Worm (Caenorhabditis elegans) whole organism, early embryonic: ENCODE measurements around the gene ZK470.1.

Experiments used
- B0310.2 ChIP-seq: sonication (generic microtip); optimal IDR thresholded peaks from 2 replicates; lab custom pipeline; 2016; ENCODE audit warnings: mild to moderate bottlenecking, missing genetic modification characterization, missing compliant biosample characterization
- F13C5.2 ChIP-seq: sonication (generic microtip); optimal IDR thresholded peaks from 2 replicates; lab custom pipeline; 2017; ENCODE audit warnings: mild to moderate bottlenecking, missing genetic modification characterization, inconsistent platforms, missing compliant biosample characterization
- aly-1 ChIP-seq: sonication (generic microtip); optimal IDR thresholded peaks from 2 replicates; lab custom pipeline; 2016; ENCODE audit warnings: missing genetic modification characterization, missing compliant biosample characterization
- ama-1 ChIP-seq: fragments of 150-350 bp; optimal IDR thresholded peaks from 2 replicates; lab custom pipeline; 2014
- ceh-13 ChIP-seq: fragments of 200-800 bp; sonication (Bioruptor generic); optimal IDR thresholded peaks from 2 replicates; lab custom pipeline; 2018; ENCODE audit warnings: mild to moderate bottlenecking, missing genetic modification characterization, missing compliant biosample characterization
- ceh-36 ChIP-seq: sonication (generic microtip); optimal IDR thresholded peaks from 2 replicates; lab custom pipeline; 2016; ENCODE audit warnings: missing genetic modification characterization, inconsistent platforms, missing compliant biosample characterization
- ets-7 ChIP-seq: sonication (generic microtip); optimal IDR thresholded peaks from 2 replicates; lab custom pipeline; 2016; ENCODE audit warnings: missing genotype, missing genetic modification characterization, missing compliant biosample characterization
- flt-1 ChIP-seq: fragments of 200-800 bp; sonication (Bioruptor generic); IDR thresholded peaks from 2 replicates; pipeline ENCODE4 v1.3.6; 2022; ENCODE audit warnings: missing genetic modification characterization, missing compliant biosample characterization
- hmbx-1 ChIP-seq: sonication (generic microtip); optimal IDR thresholded peaks from 2 replicates; lab custom pipeline; 2016; ENCODE audit warnings: mild to moderate bottlenecking, missing genetic modification characterization, missing compliant biosample characterization
- hmg-4 ChIP-seq: fragments of 200-800 bp; sonication (Bioruptor generic); optimal IDR thresholded peaks from 2 replicates; lab custom pipeline; 2018; ENCODE audit warnings: mild to moderate bottlenecking, missing genetic modification characterization, missing compliant biosample characterization
- hnd-1 ChIP-seq: sonication (generic microtip); optimal IDR thresholded peaks from 2 replicates; lab custom pipeline; 2016; ENCODE audit warnings: missing genetic modification characterization, missing compliant biosample characterization
- pes-1 ChIP-seq: fragments of 200-800 bp; sonication (Bioruptor generic); IDR thresholded peaks from 2 replicates; pipeline ENCODE4 v1.3.6; 2022; ENCODE audit warnings: missing genetic modification reagents, missing genetic modification characterization, missing compliant biosample characterization
- scrt-1 ChIP-seq: fragments of 200-800 bp; sonication (Bioruptor generic); IDR thresholded peaks from 2 replicates; pipeline ENCODE4 v1.3.6; 2022; ENCODE audit warnings: missing genetic modification characterization, missing compliant biosample characterization
- sea-1 ChIP-seq: fragments of 200-800 bp; sonication (Bioruptor generic); conservative IDR thresholded peaks from 2 replicates; pipeline ENCODE4 v1.3.6; 2022; ENCODE audit warnings: missing genetic modification characterization, missing compliant biosample characterization
- tbx-11 ChIP-seq: fragments of 200-800 bp; sonication (Bioruptor generic); IDR thresholded peaks from 2 replicates; pipeline ENCODE4 v1.3.6; 2022; ENCODE audit warnings: missing genetic modification characterization, missing compliant biosample characterization
- tbx-37 ChIP-seq: fragments of 200-800 bp; sonication (Bioruptor generic); conservative IDR thresholded peaks from 2 replicates; pipeline ENCODE4 v1.3.6; 2022; ENCODE audit warnings: missing genetic modification reagents, missing genetic modification characterization, missing compliant biosample characterization
- tra-4 ChIP-seq: sonication (generic microtip); optimal IDR thresholded peaks from 2 replicates; lab custom pipeline; 2017; ENCODE audit warnings: missing genetic modification characterization, missing compliant biosample characterization

The ZK470.1 gene

ce11 chrX:4208495-4208894 is 45.0 kb downstream of the ZK470.1 start:
- TF ChIP-seq flt-1 (GFP tag; lab: Robert Waterston, UW) (no peak), B0310.2 (tag; lab: Kevin White, UChicago) (no peak), scrt-1 (GFP tag; lab: Robert Waterston, UW) (no peak), sea-1 (GFP tag; lab: Robert Waterston, UW) (no peak), F13C5.2 (no peak), hnd-1 (tag; lab: Kevin White, UChicago) (no peak), ceh-13 (no peak), hmbx-1 (tag; lab: Kevin White, UChicago) (no peak), pes-1 (GFP tag; lab: Robert Waterston, UW) (no peak), ceh-36 (tag; lab: Kevin White, UChicago) (no peak), ama-1 (no peak), hmg-4 (GFP tag; lab: Kevin White, UChicago) (no peak), tra-4 (tag; lab: Kevin White, UChicago) (no peak)

ce11 chrX:4209131-4209530 is 45.6 kb downstream of the ZK470.1 start:
- no peak for TF ChIP-seq B0310.2 (tag; lab: Kevin White, UChicago)
- peak; percentile 61 for TF ChIP-seq ets-7
- no peak for TF ChIP-seq ceh-13
- TF ChIP-seq ceh-36 (tag; lab: Kevin White, UChicago), result no peak
- peak; percentile 63 for TF ChIP-seq tbx-37 (GFP tag; lab: Robert Waterston, UW)
- peak; percentile 97 for TF ChIP-seq F13C5.2
- TF ChIP-seq pes-1 (GFP tag; lab: Robert Waterston, UW), result peak; percentile 81
- TF ChIP-seq tbx-11, result peak; percentile 59; the same call in 1 of the 2 replicates
- peak; percentile 37 for TF ChIP-seq hnd-1 (tag; lab: Kevin White, UChicago)
- TF ChIP-seq sea-1 (GFP tag; lab: Robert Waterston, UW), result peak; percentile 70; the same call in 1 of the 2 replicates
- TF ChIP-seq tra-4 (tag; lab: Kevin White, UChicago), result no peak
- no peak for TF ChIP-seq ama-1
- TF ChIP-seq flt-1 (GFP tag; lab: Robert Waterston, UW), result peak; percentile 66
- peak; percentile 73; the same call in 1 of the 2 replicates for TF ChIP-seq scrt-1 (GFP tag; lab: Robert Waterston, UW)
- peak; percentile 97 for TF ChIP-seq hmg-4 (GFP tag; lab: Kevin White, UChicago)

ce11 chrX:4214643-4215042 is 51.2 kb downstream of the ZK470.1 start:
- TF ChIP-seq F13C5.2, result peak; percentile 59
- TF ChIP-seq sea-1 (GFP tag; lab: Robert Waterston, UW), result no peak

ce11 chrX:4215500-4216107 is 52.1 kb downstream of the ZK470.1 start:
- TF ChIP-seq pes-1 (GFP tag; lab: Robert Waterston, UW) (no peak), hmg-4 (GFP tag; lab: Kevin White, UChicago) (no peak), hmbx-1 (tag; lab: Kevin White, UChicago) (no peak), ets-7 (no peak), tbx-37 (GFP tag; lab: Robert Waterston, UW) (no peak), ama-1 (no peak), sea-1 (GFP tag; lab: Robert Waterston, UW) (no peak), ceh-36 (tag; lab: Kevin White, UChicago) (no peak), flt-1 (GFP tag; lab: Robert Waterston, UW) (no peak), ceh-13 (no peak), aly-1 (no peak), tra-4 (tag; lab: Kevin White, UChicago) (no peak), scrt-1 (GFP tag; lab: Robert Waterston, UW) (no peak), F13C5.2 (no peak)
